Fruit fly (Drosophila melanogaster): ENCODE measurements around the gene CG13599.

Gene CG13599

dm6 chr3R:23889922-23890321 lies 41.5 kb upstream of the CG13599 start, which contains the start of gene Pli (continued):
- no peak for TF ChIP-seq CG1832 (GFP tag; optimal IDR thresholded peaks at IDR 0.05)
- no peak for TF ChIP-seq CG17802 (tag; optimal IDR thresholded peaks at IDR 0.05)
- no peak for TF ChIP-seq jigr1 (GFP tag; IDR thresholded peaks at IDR 0.05)
- no peak for TF ChIP-seq CG31224 (GFP tag; IDR thresholded peaks at IDR 0.05)
- no peak for TF ChIP-seq sqz (GFP tag; optimal IDR thresholded peaks at IDR 0.05)
- TF ChIP-seq HLHmδ (GFP tag; optimal IDR thresholded peaks at IDR 0.05): peak; percentile 67
- no peak for TF ChIP-seq crc (GFP tag; optimal IDR thresholded peaks at IDR 0.05)
- no peak for TF ChIP-seq chinmo (GFP tag; IDR thresholded peaks at IDR 0.05; ENCODE audit: partially characterized antibody)
- no peak for TF ChIP-seq CG10565 (GFP tag; optimal IDR thresholded peaks at IDR 0.05)
- TF ChIP-seq CG4404 (GFP tag; IDR thresholded peaks at IDR 0.05): no peak
- TF ChIP-seq Abd-B (GFP tag; optimal IDR thresholded peaks at IDR 0.05): no peak
- TF ChIP-seq ara (GFP tag; IDR thresholded peaks at IDR 0.05): no peak
- TF ChIP-seq CG11456 (GFP tag; IDR thresholded peaks at IDR 0.05): no peak
- TF ChIP-seq Xrp1 (GFP tag; IDR thresholded peaks at IDR 0.05): no peak
- TF ChIP-seq CG6689 (GFP tag; IDR thresholded peaks at IDR 0.05): no peak
- TF ChIP-seq odd (GFP tag; optimal IDR thresholded peaks at IDR 0.05): no peak
- no peak for TF ChIP-seq repo (GFP tag; optimal IDR thresholded peaks at IDR 0.05)
- peak; percentile 30 for TF ChIP-seq scrt (GFP tag; optimal IDR thresholded peaks at IDR 0.05)
- no peak for TF ChIP-seq CG7556 (GFP tag; optimal IDR thresholded peaks at IDR 0.05)
- peak; percentile 93 for TF ChIP-seq CG9797 (GFP tag; optimal IDR thresholded peaks at IDR 0.05)
- TF ChIP-seq sens-2 (GFP tag; IDR thresholded peaks at IDR 0.05): no peak
- no peak for TF ChIP-seq sr (GFP tag; IDR thresholded peaks at IDR 0.05)
- no peak for TF ChIP-seq CG1233 (GFP tag; optimal IDR thresholded peaks at IDR 0.05)
- no peak for TF ChIP-seq CG10321 (GFP tag; IDR thresholded peaks at IDR 0.05)
- TF ChIP-seq CG12391 (tag; optimal IDR thresholded peaks at IDR 0.05): peak; percentile 31
- TF ChIP-seq TFAM (GFP tag; optimal IDR thresholded peaks at IDR 0.05): no peak
- no peak for TF ChIP-seq Doc2 (GFP tag; IDR thresholded peaks at IDR 0.05)
- peak; percentile 34 for TF ChIP-seq CG7271 (tag; optimal IDR thresholded peaks at IDR 0.05)
- peak; percentile 38 for TF ChIP-seq CG7987 (GFP tag; optimal IDR thresholded peaks at IDR 0.05)
- TF ChIP-seq luna (GFP tag; optimal IDR thresholded peaks at IDR 0.05): no peak
- no peak for TF ChIP-seq Gug (GFP tag; IDR thresholded peaks at IDR 0.05)
- TF ChIP-seq chn (GFP tag; optimal IDR thresholded peaks at IDR 0.05): no peak
- no peak for TF ChIP-seq CG10462 (GFP tag; optimal IDR thresholded peaks at IDR 0.05)
- no peak for TF ChIP-seq hbn (GFP tag; IDR thresholded peaks at IDR 0.05; ENCODE audit: partially characterized antibody)
- TF ChIP-seq maf-S (GFP tag; optimal IDR thresholded peaks at IDR 0.05): no peak
- TF ChIP-seq pb (GFP tag; optimal IDR thresholded peaks at IDR 0.05): no peak
- no peak for TF ChIP-seq Awh (GFP tag; IDR thresholded peaks at IDR 0.05)
- TF ChIP-seq crp (GFP tag; optimal IDR thresholded peaks at IDR 0.05): no peak
- TF ChIP-seq Camta (GFP tag; optimal IDR thresholded peaks at IDR 0.05): no peak
- peak; percentile 48 for TF ChIP-seq CG2712 (tag; optimal IDR thresholded peaks at IDR 0.05)
- no peak for TF ChIP-seq CG10147 (GFP tag; optimal IDR thresholded peaks at IDR 0.05)
- TF ChIP-seq CG1602 (GFP tag; optimal IDR thresholded peaks at IDR 0.05): no peak
- no peak for TF ChIP-seq chm (GFP tag; IDR thresholded peaks at IDR 0.05)
- TF ChIP-seq Atf3 (GFP tag; optimal IDR thresholded peaks at IDR 0.05): no peak
- TF ChIP-seq lmd (GFP tag; IDR thresholded peaks at IDR 0.05): no peak
- TF ChIP-seq otp (GFP tag; IDR thresholded peaks at IDR 0.05): no peak
- no peak for TF ChIP-seq ato (GFP tag; IDR thresholded peaks at IDR 0.05; ENCODE audit: partially characterized antibody)
- no peak for TF ChIP-seq yki (optimal IDR thresholded peaks at IDR 0.05)
- TF ChIP-seq CG13287 (GFP tag; IDR thresholded peaks at IDR 0.05; ENCODE audit: partially characterized antibody): no peak
- TF ChIP-seq Lhr (GFP tag; optimal IDR thresholded peaks at IDR 0.05): peak; percentile 81
- TF ChIP-seq CG10431 (GFP tag; optimal IDR thresholded peaks at IDR 0.05): no peak
- no peak for TF ChIP-seq CG32767 (GFP tag; IDR thresholded peaks at IDR 0.05)
- TF ChIP-seq H2.0 (GFP tag; IDR thresholded peaks at IDR 0.05): no peak
